Fruit fly (Drosophila melanogaster) whole organism, embryonic: ENCODE results near the gene Aasdh.

Experiments
- CG10979 ChIP-seq: fragments of 200-800 bp; sonication (Bioruptor generic); optimal IDR thresholded peaks from 2 replicates; lab custom pipeline; 2018; ENCODE audit warnings: missing biosample characterization, mild to moderate bottlenecking, missing genetic modification characterization, moderate library complexity
- CG16779 ChIP-seq: fragments of 200-800 bp; sonication (Bioruptor generic); IDR thresholded peaks from 2 replicates; pipeline ENCODE4 v1.3.6; 2022; ENCODE audit warnings: missing biosample characterization, missing genetic modification characterization
- CG17385 ChIP-seq: fragments of 200-800 bp; sonication (Bioruptor generic); optimal IDR thresholded peaks from 3 replicates; lab custom pipeline; 2018; ENCODE audit warnings: missing biosample characterization, mild to moderate bottlenecking, missing genetic modification characterization
- Hr78 ChIP-seq, 2 experiments: fragments of 200-800 bp in 1 of 2; fragments of >200 bp in 1 of 2; sonication (Bioruptor generic) in 1 of 2; optimal IDR thresholded peaks; 2 replicates each; lab custom pipeline; 2017 to 2019; ENCODE audit warnings: missing biosample characterization in 2 of 2, missing genetic modification characterization in 2 of 2, mild to moderate bottlenecking in 1 of 2, moderate library complexity in 1 of 2
- fd64A ChIP-seq: fragments of 200-800 bp; sonication (Bioruptor generic); optimal IDR thresholded peaks from 3 replicates; lab custom pipeline; 2018; ENCODE audit warnings: missing biosample characterization, mild to moderate bottlenecking, missing genetic modification characterization
- h ChIP-seq: fragments of >200 bp; optimal IDR thresholded peaks from 2 replicates; lab custom pipeline; 2017
- ken ChIP-seq: fragments of 200-800 bp; sonication (Bioruptor generic); IDR thresholded peaks from 3 replicates; pipeline ENCODE4 v1.3.6; 2022; ENCODE audit warnings: missing biosample characterization, missing genetic modification characterization
- ro ChIP-seq: fragments of 200-800 bp; sonication (Bioruptor generic); IDR thresholded peaks from 2 replicates; pipeline ENCODE4 v1.3.6; 2022; ENCODE audit warnings: missing biosample characterization, missing genetic modification characterization
- sd ChIP-seq: fragments of 200-800 bp; sonication (Bioruptor generic); optimal IDR thresholded peaks from 3 replicates; lab custom pipeline; 2018; ENCODE audit warnings: missing biosample characterization, mild to moderate bottlenecking, missing genetic modification characterization, moderate library complexity
- wek ChIP-seq: fragments of 200-800 bp; sonication (Bioruptor generic); optimal IDR thresholded peaks from 3 replicates; lab custom pipeline; 2018; ENCODE audit warnings: missing biosample characterization, mild to moderate bottlenecking, missing genetic modification characterization, moderate library complexity

dm6 chr2L:8468929-8469681 is 19.7 kb upstream of the Aasdh start:
- TF ChIP-seq CG17385 (GFP tag; lab: Kevin White, UChicago): no peak
- no peak for TF ChIP-seq Hr78 (GFP tag; optimal IDR thresholded peaks at IDR 0.05; lab: Kevin White, UChicago)
- TF ChIP-seq sd (tag; lab: Kevin White, UChicago): no peak
- TF ChIP-seq CG16779: no peak
- TF ChIP-seq CG10979 (tag; lab: Kevin White, UChicago): no peak
- TF ChIP-seq wek (GFP tag; lab: Kevin White, UChicago): no peak
- TF ChIP-seq h (lab: Kevin White, UChicago): no peak
- no peak for TF ChIP-seq ken (GFP tag; lab: Robert Waterston, UW)
- no peak for TF ChIP-seq ro
- no peak for TF ChIP-seq fd64A
